Fruit fly (Drosophila melanogaster): ENCODE measurements around the gene Pmvk.

Gene Pmvk

DNA sequence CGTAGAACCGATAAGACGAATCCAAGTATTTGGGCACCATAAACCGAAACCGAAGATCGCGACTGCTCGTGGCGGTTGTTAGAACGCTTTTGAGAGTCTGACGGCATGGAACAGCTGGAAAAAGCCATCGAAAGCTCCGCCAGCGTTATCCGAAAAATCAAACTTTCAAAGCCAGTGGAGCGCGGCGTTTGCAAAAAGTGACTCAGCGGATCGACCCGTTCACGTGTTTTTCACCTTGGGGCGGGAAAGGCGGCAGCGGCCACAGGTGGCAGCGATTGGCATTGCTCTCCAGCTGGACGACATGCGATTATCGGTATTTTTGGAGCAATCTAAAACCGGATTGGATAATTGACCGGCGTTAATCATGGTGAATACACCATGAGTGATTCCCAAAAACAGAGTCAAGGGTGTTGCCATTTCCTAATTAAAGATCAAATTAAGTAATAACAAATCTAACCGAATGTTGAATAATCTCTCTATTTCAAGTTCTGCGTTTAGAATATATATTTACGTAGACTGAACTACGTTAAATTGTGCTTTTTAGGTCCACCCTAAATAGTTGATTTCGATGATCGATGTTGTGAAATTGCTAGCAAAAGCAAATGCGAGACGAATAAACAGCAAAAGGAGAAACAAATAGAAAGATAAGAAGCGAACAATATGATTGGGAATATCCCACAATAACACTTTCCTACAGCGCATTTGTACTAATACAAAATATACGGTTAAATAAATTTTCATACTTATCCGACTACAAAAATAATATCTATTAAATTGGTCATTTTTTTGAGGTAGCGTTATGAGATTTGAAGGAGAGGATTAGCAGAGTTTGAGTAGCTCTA, 33.1 kb downstream of the Pmvk start, which contains the start of gene CG10337 (continued):
- no peak for TF ChIP-seq pros (GFP tag; optimal IDR thresholded peaks at IDR 0.05)
- TF ChIP-seq schlank (tag; optimal IDR thresholded peaks at IDR 0.05), result peak; percentile 17
- TF ChIP-seq yki (optimal IDR thresholded peaks at IDR 0.05), result no peak
- peak; percentile 42 for TF ChIP-seq mirr (GFP tag; optimal IDR thresholded peaks at IDR 0.05)
- TF ChIP-seq Doc2 (GFP tag; IDR thresholded peaks at IDR 0.05), result no peak
- TF ChIP-seq lilli (GFP tag; optimal IDR thresholded peaks at IDR 0.05), result peak; percentile 70
- peak; percentile 85 for TF ChIP-seq sd (tag; optimal IDR thresholded peaks at IDR 0.05)
- TF ChIP-seq grau (tag; optimal IDR thresholded peaks at IDR 0.05), result peak; percentile 64
- no peak for TF ChIP-seq CG8478 (optimal IDR thresholded peaks at IDR 0.05)
- TF ChIP-seq tup (GFP tag; optimal IDR thresholded peaks at IDR 0.05), result no peak
- TF ChIP-seq NC2β (GFP tag; optimal IDR thresholded peaks at IDR 0.05), result no peak
- TF ChIP-seq CG3065 (GFP tag; optimal IDR thresholded peaks at IDR 0.05), result no peak
- no peak for TF ChIP-seq chm (GFP tag; IDR thresholded peaks at IDR 0.05)
- TF ChIP-seq CG14014 (GFP tag; IDR thresholded peaks at IDR 0.05), result no peak
- no peak for TF ChIP-seq fd3F (GFP tag; optimal IDR thresholded peaks at IDR 0.05)
- no peak for TF ChIP-seq CG3847 (GFP tag; IDR thresholded peaks at IDR 0.05)
- no peak for TF ChIP-seq CG32767 (GFP tag; IDR thresholded peaks at IDR 0.05)
- TF ChIP-seq zfh1 (GFP tag; IDR thresholded peaks at IDR 0.05), result no peak
- no peak for TF ChIP-seq vnd (GFP tag; IDR thresholded peaks at IDR 0.05; ENCODE audit: partially characterized antibody)
- TF ChIP-seq Mrtf (GFP tag; IDR thresholded peaks at IDR 0.05), result no peak
- TF ChIP-seq ATbp (GFP tag; optimal IDR thresholded peaks at IDR 0.05), result peak; percentile 29
- TF ChIP-seq tgo (GFP tag; IDR thresholded peaks at IDR 0.05), result no peak
- no peak for TF ChIP-seq luna (GFP tag; optimal IDR thresholded peaks at IDR 0.05)
- TF ChIP-seq dpn (GFP tag; optimal IDR thresholded peaks at IDR 0.05), result peak; percentile 26 to 29
- TF ChIP-seq pan (optimal IDR thresholded peaks at IDR 0.05), result no peak
- peak in 1 of 2 experiments; percentile 36 for TF ChIP-seq pan (GFP tag; optimal IDR thresholded peaks at IDR 0.05 in 1 of 2, IDR thresholded peaks at IDR 0.05 in 1 of 2)
- TF ChIP-seq repo (GFP tag; optimal IDR thresholded peaks at IDR 0.05), result no peak
- TF ChIP-seq CG3163 (GFP tag; optimal IDR thresholded peaks at IDR 0.05), result no peak
- no peak for TF ChIP-seq CG7745 (tag; optimal IDR thresholded peaks at IDR 0.05)
- TF ChIP-seq CG13287 (GFP tag; IDR thresholded peaks at IDR 0.05; ENCODE audit: partially characterized antibody), result no peak
- no peak for TF ChIP-seq CG6254 (GFP tag; optimal IDR thresholded peaks at IDR 0.05)
- TF ChIP-seq run (tag; optimal IDR thresholded peaks at IDR 0.05), result no peak
- TF ChIP-seq ara (GFP tag; IDR thresholded peaks at IDR 0.05), result peak; percentile 48
- TF ChIP-seq wor (GFP tag; IDR thresholded peaks at IDR 0.05), result no peak
- TF ChIP-seq D (optimal IDR thresholded peaks at IDR 0.05), result no peak
- TF ChIP-seq D (GFP tag; optimal IDR thresholded peaks at IDR 0.05), result peak; percentile 53
- TF ChIP-seq her (GFP tag; optimal IDR thresholded peaks at IDR 0.05), result no peak
- peak; percentile 36 for TF ChIP-seq D19B (GFP tag; optimal IDR thresholded peaks at IDR 0.05)
- TF ChIP-seq peb (GFP tag; IDR thresholded peaks at IDR 0.05), result no peak
- no peak for TF ChIP-seq CG5245 (GFP tag; optimal IDR thresholded peaks at IDR 0.05)
- peak; percentile 53 for TF ChIP-seq kay (GFP tag; optimal IDR thresholded peaks at IDR 0.05)
- no peak for TF ChIP-seq ato (GFP tag; IDR thresholded peaks at IDR 0.05; ENCODE audit: partially characterized antibody)
- peak; percentile 29 for TF ChIP-seq CG10979 (tag; optimal IDR thresholded peaks at IDR 0.05)
- TF ChIP-seq MESR4 (GFP tag; optimal IDR thresholded peaks at IDR 0.05), result no peak
- no peak for TF ChIP-seq Side (GFP tag; optimal IDR thresholded peaks at IDR 0.05)
- TF ChIP-seq CG18619 (GFP tag; optimal IDR thresholded peaks at IDR 0.05), result peak; percentile 37
- TF ChIP-seq az2 (GFP tag; optimal IDR thresholded peaks at IDR 0.05), result peak; percentile 11
- no peak for TF ChIP-seq Oli (tag; optimal IDR thresholded peaks at IDR 0.05)
- no peak for TF ChIP-seq GATAe (GFP tag; conservative IDR thresholded peaks at IDR 0.05)
- peak; percentile 52; the same call in 1 of the 3 replicates for TF ChIP-seq otp (GFP tag; IDR thresholded peaks at IDR 0.05)
- TF ChIP-seq Hmr (GFP tag; optimal IDR thresholded peaks at IDR 0.05), result peak; percentile 70

Measured in whole organism, embryonic.